Worm (Caenorhabditis elegans) whole organism, L2 larva: Measurements from ENCODE around the gene F38B7.3.

ENCODE experiments used
- C34F6.9 ChIP-seq: fragments of 150-350 bp; optimal IDR thresholded peaks from 2 replicates; lab custom pipeline; 2014; ENCODE audit warnings: missing biosample characterization, missing genetic modification characterization
- F13H6.1 ChIP-seq: sonication (generic microtip); optimal IDR thresholded peaks from 2 replicates; lab custom pipeline; 2016; ENCODE audit warnings: missing genetic modification characterization, missing compliant biosample characterization
- Y55F3AM.14 ChIP-seq: fragments of 200-800 bp; sonication (Bioruptor generic); optimal IDR thresholded peaks from 2 replicates; lab custom pipeline; 2018; ENCODE audit warnings: mild to moderate bottlenecking, missing genetic modification characterization, missing compliant biosample characterization
- ZK546.5 ChIP-seq: sonication (generic microtip); optimal IDR thresholded peaks from 2 replicates; lab custom pipeline; 2017; ENCODE audit warnings: missing biosample characterization, missing genetic modification characterization
- aly-2 ChIP-seq: fragments of 150-350 bp; optimal IDR thresholded peaks from 2 replicates; lab custom pipeline; 2014; ENCODE audit warnings: missing biosample characterization, missing genetic modification characterization
- ama-1 ChIP-seq: fragments of 150-350 bp; optimal IDR thresholded peaks from 2 replicates; lab custom pipeline; 2018; ENCODE audit warnings: inconsistent platforms
- blmp-1 ChIP-seq: sonication (generic microtip); optimal IDR thresholded peaks from 2 replicates; lab custom pipeline; 2017; ENCODE audit warnings: missing genetic modification characterization, mild to moderate bottlenecking, missing compliant biosample characterization, antibody characterized with exemption, moderate library complexity; ENCODE audit not compliant: insufficient read depth
- ceh-16 ChIP-seq: fragments of 150-350 bp; optimal IDR thresholded peaks from 2 replicates; lab custom pipeline; 2014; ENCODE audit warnings: missing biosample characterization, missing genetic modification characterization
- crh-2 ChIP-seq: sonication (generic microtip); optimal IDR thresholded peaks from 2 replicates; lab custom pipeline; 2017; ENCODE audit warnings: missing biosample characterization, missing genetic modification characterization
- egl-27 ChIP-seq: sonication (generic microtip); optimal IDR thresholded peaks from 3 replicates; lab custom pipeline; 2017; ENCODE audit warnings: missing biosample characterization, missing genetic modification reagents, missing genetic modification characterization
- elt-1 ChIP-seq: fragments of 150-350 bp; optimal IDR thresholded peaks from 2 replicates; lab custom pipeline; 2014; ENCODE audit warnings: missing biosample characterization, missing genetic modification characterization
- fos-1 ChIP-seq: fragments of 150-350 bp; optimal IDR thresholded peaks from 2 replicates; lab custom pipeline; 2014; ENCODE audit warnings: missing biosample characterization, missing genetic modification characterization
- gmeb-1 ChIP-seq: fragments of 150-350 bp; optimal IDR thresholded peaks from 2 replicates; lab custom pipeline; 2014; ENCODE audit warnings: missing biosample characterization, missing genetic modification characterization
- lin-11 ChIP-seq: fragments of 150-350 bp; sonication (generic microtip); optimal IDR thresholded peaks from 2 replicates; lab custom pipeline; 2014; ENCODE audit warnings: missing biosample characterization, missing genetic modification characterization, inconsistent platforms, mixed read lengths
- lin-13 ChIP-seq: fragments of 150-350 bp; optimal IDR thresholded peaks from 2 replicates; lab custom pipeline; 2014; ENCODE audit warnings: missing biosample characterization, missing genetic modification reagents, missing genetic modification characterization
- lsy-2 ChIP-seq, 2 experiments: fragments of 150-350 bp in 1 of 2; sonication (generic microtip) in 1 of 2; optimal IDR thresholded peaks; 2 replicates each; lab custom pipeline; 2014 to 2017; ENCODE audit warnings: missing biosample characterization in 2 of 2, missing genetic modification characterization in 2 of 2
- mab-5 ChIP-seq: fragments of 150-350 bp; optimal IDR thresholded peaks from 2 replicates; lab custom pipeline; 2014; ENCODE audit warnings: missing biosample characterization, missing genetic modification characterization
- mdl-1 ChIP-seq, 2 experiments: fragments of 150-350 bp in 1 of 2; sonication (generic microtip) in 1 of 2; optimal IDR thresholded peaks; 2 replicates each; lab custom pipeline; 2017; ENCODE audit warnings: missing biosample characterization in 2 of 2, missing genetic modification characterization in 2 of 2
- nhr-10 ChIP-seq: sonication (generic microtip); optimal IDR thresholded peaks from 2 replicates; lab custom pipeline; 2017; ENCODE audit warnings: missing biosample characterization, missing genetic modification characterization
- nhr-11 ChIP-seq: fragments of 150-350 bp; optimal IDR thresholded peaks from 2 replicates; lab custom pipeline; 2014; ENCODE audit warnings: missing biosample characterization, missing genetic modification characterization
- nhr-129 ChIP-seq: fragments of 150-350 bp; optimal IDR thresholded peaks from 2 replicates; lab custom pipeline; 2014; ENCODE audit warnings: missing biosample characterization, missing genetic modification characterization
- nhr-21 ChIP-seq: fragments of 150-350 bp; optimal IDR thresholded peaks from 2 replicates; lab custom pipeline; 2014; ENCODE audit warnings: missing biosample characterization, missing genetic modification characterization
- nhr-23 ChIP-seq: fragments of 150-350 bp; optimal IDR thresholded peaks from 2 replicates; lab custom pipeline; 2014; ENCODE audit warnings: missing biosample characterization, missing genetic modification reagents, missing genetic modification characterization
- nhr-237 ChIP-seq: fragments of 150-350 bp; optimal IDR thresholded peaks from 2 replicates; lab custom pipeline; 2014; ENCODE audit warnings: missing biosample characterization, missing genetic modification characterization
- nhr-25 ChIP-seq: fragments of 150-350 bp; sonication (generic microtip); optimal IDR thresholded peaks from 3 replicates; lab custom pipeline; 2014; ENCODE audit warnings: missing biosample characterization, missing genetic modification characterization
- nhr-6 ChIP-seq: fragments of 150-350 bp; optimal IDR thresholded peaks from 2 replicates; lab custom pipeline; 2014; ENCODE audit warnings: missing biosample characterization, missing genetic modification characterization
- nhr-77 ChIP-seq: fragments of 150-350 bp; optimal IDR thresholded peaks from 2 replicates; lab custom pipeline; 2014; ENCODE audit warnings: missing biosample characterization, missing genetic modification characterization
- peb-1 ChIP-seq: fragments of 150-350 bp; optimal IDR thresholded peaks from 2 replicates; lab custom pipeline; 2014; ENCODE audit warnings: missing biosample characterization, missing genetic modification characterization
- sem-4 ChIP-seq: fragments of 150-350 bp; optimal IDR thresholded peaks from 2 replicates; lab custom pipeline; 2014; ENCODE audit warnings: missing biosample characterization, missing genetic modification reagents, missing genetic modification characterization
- skn-1 ChIP-seq: sonication (generic microtip); optimal IDR thresholded peaks from 2 replicates; lab custom pipeline; 2017; ENCODE audit warnings: missing biosample characterization, missing genetic modification characterization
- sma-3 ChIP-seq: sonication (generic microtip); optimal IDR thresholded peaks from 2 replicates; lab custom pipeline; 2016; ENCODE audit warnings: missing genetic modification reagents, missing genetic modification characterization, missing compliant biosample characterization
- sma-9 ChIP-seq, 2 experiments: fragments of 150-350 bp in 1 of 2; sonication (generic microtip) in 1 of 2; optimal IDR thresholded peaks; 2 replicates each; lab custom pipeline; 2014 to 2016; ENCODE audit warnings: missing genetic modification characterization in 2 of 2, mild to moderate bottlenecking in 1 of 2, missing biosample characterization in 1 of 2, missing compliant biosample characterization in 1 of 2, missing genetic modification reagents in 1 of 2, moderate library complexity in 1 of 2
- snpc-4 ChIP-seq: fragments of 150-350 bp; optimal IDR thresholded peaks from 2 replicates; lab custom pipeline; 2014; ENCODE audit warnings: missing biosample characterization, missing genetic modification characterization
- unc-39 ChIP-seq: fragments of 150-350 bp; optimal IDR thresholded peaks from 2 replicates; lab custom pipeline; 2014; ENCODE audit warnings: missing biosample characterization, missing genetic modification characterization
- unc-55 ChIP-seq: fragments of 150-350 bp; sonication (generic microtip); optimal IDR thresholded peaks from 3 replicates; lab custom pipeline; 2014; ENCODE audit warnings: missing biosample characterization, missing genetic modification reagents, missing genetic modification characterization
- unc-62 ChIP-seq: fragments of 150-350 bp; optimal IDR thresholded peaks from 2 replicates; lab custom pipeline; 2014; ENCODE audit warnings: missing biosample characterization, missing genetic modification reagents, missing genetic modification characterization
- ztf-1 ChIP-seq: fragments of 200-800 bp; sonication (Bioruptor generic); conservative IDR thresholded peaks from 2 replicates; pipeline ENCODE4 v1.3.6; 2022; ENCODE audit warnings: missing genetic modification characterization, missing compliant biosample characterization
- ztf-11 ChIP-seq: sonication (generic microtip); optimal IDR thresholded peaks from 2 replicates; lab custom pipeline; 2017; ENCODE audit warnings: missing biosample characterization, missing genetic modification characterization
- ztf-4 ChIP-seq: fragments of 150-350 bp; optimal IDR thresholded peaks from 2 replicates; lab custom pipeline; 2014; ENCODE audit warnings: missing biosample characterization, missing genetic modification characterization

The F38B7.3 gene

ce11 chrV:11572803-11573490 is 24.0 kb downstream of the F38B7.3 start, which contains the start of the genes H12C20.7 and nhr-68:
TSS of gene H12C20.7 (minus strand) at chrV:11572990.
TSS of gene nhr-68 (plus strand) at chrV:11573440.
- no peak for TF ChIP-seq nhr-77 (tag; lab: Kevin White, UChicago)
- peak; percentile 85 for TF ChIP-seq blmp-1 (tag; lab: Kevin White, UChicago)
- TF ChIP-seq ztf-4 (tag; lab: Kevin White, UChicago): peak; percentile 38
- TF ChIP-seq ztf-1 (GFP tag; lab: Robert Waterston, UW): no peak
- peak; percentile 97 for TF ChIP-seq nhr-10 (tag; lab: Kevin White, UChicago)
- no peak for TF ChIP-seq skn-1 (tag; lab: Kevin White, UChicago)
- TF ChIP-seq F13H6.1 (tag; lab: Kevin White, UChicago): peak; percentile 97
- peak; percentile 67 for TF ChIP-seq egl-27 (tag; lab: Kevin White, UChicago)
- peak; percentile 71 for TF ChIP-seq nhr-6
- TF ChIP-seq mab-5 (tag; lab: Kevin White, UChicago): no peak
- TF ChIP-seq sma-9 (GFP tag; optimal IDR thresholded peaks at IDR 0.05; lab: Kevin White, UChicago): peak; percentile 100
- TF ChIP-seq sma-9 (tag; optimal IDR thresholded peaks at IDR 0.05; lab: Kevin White, UChicago): peak; percentile 32
- TF ChIP-seq snpc-4 (tag; lab: Kevin White, UChicago): no peak
- no peak for TF ChIP-seq nhr-237 (tag; lab: Kevin White, UChicago)
- TF ChIP-seq nhr-21 (tag; lab: Kevin White, UChicago): peak; percentile 99
- peak; percentile 99 for TF ChIP-seq sma-3 (GFP tag; lab: Kevin White, UChicago)
- TF ChIP-seq lsy-2 (tag; optimal IDR thresholded peaks at IDR 0.05; lab: Kevin White, UChicago): peak in 1 of 2 experiments; percentile 90
- TF ChIP-seq elt-1 (tag; lab: Kevin White, UChicago): peak; percentile 27
- peak; percentile 45 for TF ChIP-seq ceh-16 (tag; lab: Kevin White, UChicago)
- no peak for TF ChIP-seq unc-55 (GFP tag; lab: Kevin White, UChicago)
- TF ChIP-seq aly-2 (tag; lab: Kevin White, UChicago): no peak
- TF ChIP-seq nhr-25 (tag; lab: Kevin White, UChicago): no peak
- TF ChIP-seq ZK546.5 (tag; lab: Kevin White, UChicago): no peak
- TF ChIP-seq ama-1 (lab: Kevin White, UChicago): peak; percentile 44
- peak; percentile 4 for TF ChIP-seq nhr-11
- no peak for TF ChIP-seq unc-62 (GFP tag; lab: Kevin White, UChicago)
- TF ChIP-seq unc-39: no peak
- TF ChIP-seq peb-1 (tag; lab: Kevin White, UChicago): no peak
- TF ChIP-seq crh-2 (tag; lab: Kevin White, UChicago): peak; percentile 96
- TF ChIP-seq Y55F3AM.14: peak; percentile 82
- peak; percentile 34 to 89 for TF ChIP-seq mdl-1 (tag; optimal IDR thresholded peaks at IDR 0.05; lab: Kevin White, UChicago)
- TF ChIP-seq C34F6.9 (tag; lab: Kevin White, UChicago): peak; percentile 49
- peak; percentile 47 for TF ChIP-seq lin-13 (GFP tag; lab: Kevin White, UChicago)
- TF ChIP-seq fos-1 (tag; lab: Kevin White, UChicago): peak; percentile 86
- no peak for TF ChIP-seq nhr-23 (tag; lab: Kevin White, UChicago)
- no peak for TF ChIP-seq lin-11
- no peak for TF ChIP-seq ztf-11 (tag; lab: Kevin White, UChicago)
- peak; percentile 91 for TF ChIP-seq nhr-129 (tag; lab: Kevin White, UChicago)
- TF ChIP-seq gmeb-1: peak; percentile 63
- peak; percentile 90 for TF ChIP-seq sem-4

ce11 chrV:11574563-11574962 is 25.7 kb downstream of the F38B7.3 start:
- no peak for TF ChIP-seq Y55F3AM.14
- no peak for TF ChIP-seq ceh-16 (tag; lab: Kevin White, UChicago)
- TF ChIP-seq fos-1 (tag; lab: Kevin White, UChicago): peak; percentile 7
- TF ChIP-seq nhr-21 (tag; lab: Kevin White, UChicago): no peak
- TF ChIP-seq lsy-2 (tag; optimal IDR thresholded peaks at IDR 0.05; lab: Kevin White, UChicago): peak in 1 of 2 experiments; percentile 37
- no peak for TF ChIP-seq unc-55 (GFP tag; lab: Kevin White, UChicago)
- TF ChIP-seq, all 48 proteins: peak for 2
